Fruit fly (Drosophila melanogaster): ENCODE measurements around the gene Pgk.

Gene Pgk

DNA sequence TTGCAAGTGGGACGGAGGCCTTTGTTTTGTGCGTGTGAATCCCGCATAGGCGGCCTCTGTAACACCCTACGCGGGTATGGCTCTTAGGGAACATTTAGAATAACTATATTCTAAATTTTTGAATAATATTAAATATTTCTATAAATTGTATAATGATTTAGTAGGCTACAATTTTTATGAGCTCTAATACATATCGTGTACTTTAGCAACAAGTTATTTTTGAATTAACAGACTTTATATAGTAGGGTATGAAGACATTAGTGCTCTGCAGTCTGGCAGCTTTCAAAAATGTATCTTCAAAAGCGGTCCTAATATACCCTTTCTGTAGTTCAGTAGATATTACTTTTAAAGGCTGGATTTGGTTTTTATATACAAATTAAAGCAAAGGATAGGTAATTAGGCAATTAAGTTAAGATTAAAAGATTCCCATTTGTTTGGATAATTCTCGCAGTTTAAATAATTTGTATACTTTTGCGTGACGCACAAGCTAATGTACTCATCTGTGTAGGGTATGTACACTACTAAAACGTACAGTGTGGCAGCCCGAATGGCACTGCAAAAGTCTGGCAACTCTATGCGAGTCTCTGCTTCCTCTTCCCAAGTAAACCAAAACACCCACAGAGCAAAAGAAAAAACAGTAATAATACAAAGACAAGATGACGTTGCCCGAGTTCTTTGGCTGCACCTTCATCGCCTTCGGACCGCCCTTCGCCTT, 12.9 kb upstream of the Pgk start, which contains the start of the genes Snx21 and aph-1 (continued):
- peak; percentile 14; the same call in 1 of the 2 replicates for TF ChIP-seq CG16779 (GFP tag; IDR thresholded peaks at IDR 0.05)
- peak; percentile 88 for TF ChIP-seq lbe (GFP tag; optimal IDR thresholded peaks at IDR 0.05)
- peak; percentile 89 for TF ChIP-seq Atf6 (GFP tag; IDR thresholded peaks at IDR 0.05)
- peak; percentile 66 for TF ChIP-seq Bdp1 (GFP tag; optimal IDR thresholded peaks at IDR 0.05)
- peak; percentile 84 for TF ChIP-seq CG6683 (GFP tag; optimal IDR thresholded peaks at IDR 0.05)
- TF ChIP-seq Fer1 (GFP tag; optimal IDR thresholded peaks at IDR 0.05), result peak; percentile 93
- peak; percentile 64 to 93 for TF ChIP-seq bsh (GFP tag; optimal IDR thresholded peaks at IDR 0.05)
- TF ChIP-seq abd-A (tag; optimal IDR thresholded peaks at IDR 0.05), result peak; percentile 85
- peak; percentile 87 for TF ChIP-seq CG4820 (GFP tag; optimal IDR thresholded peaks at IDR 0.05)
- TF ChIP-seq CG33213 (GFP tag; optimal IDR thresholded peaks at IDR 0.05), result peak; percentile 62
- peak; percentile 85 for TF ChIP-seq CG14014 (GFP tag; IDR thresholded peaks at IDR 0.05)
- peak; percentile 94 for TF ChIP-seq CG31441 (GFP tag; IDR thresholded peaks at IDR 0.05)
- peak; percentile 92 for TF ChIP-seq sug (tag; optimal IDR thresholded peaks at IDR 0.05)
- peak in 1 of 2 experiments; percentile 68 for TF ChIP-seq insv (GFP tag; optimal IDR thresholded peaks at IDR 0.05)
- no peak; the same call in 2 of the 3 replicates for TF ChIP-seq HLH4C (GFP tag; IDR thresholded peaks at IDR 0.05; ENCODE audit: partially characterized antibody)
- TF ChIP-seq CHES-1-like (GFP tag; optimal IDR thresholded peaks at IDR 0.05), result peak; percentile 88
- TF ChIP-seq CG9876 (GFP tag; optimal IDR thresholded peaks at IDR 0.05), result peak; percentile 82
- TF ChIP-seq CG31224 (GFP tag; IDR thresholded peaks at IDR 0.05), result peak; percentile 80
- peak; percentile 67 for TF ChIP-seq CG7987 (GFP tag; optimal IDR thresholded peaks at IDR 0.05)
- TF ChIP-seq dimm (GFP tag; IDR thresholded peaks at IDR 0.05), result no peak
- TF ChIP-seq al (GFP tag; IDR thresholded peaks at IDR 0.05), result peak; percentile 81
- peak; percentile 85 for TF ChIP-seq CG10366 (GFP tag; IDR thresholded peaks at IDR 0.05)
- no peak for TF ChIP-seq vnd (GFP tag; IDR thresholded peaks at IDR 0.05; ENCODE audit: partially characterized antibody)
- peak; percentile 78 for TF ChIP-seq toy (GFP tag; IDR thresholded peaks at IDR 0.05)
- no peak; the same call in 1 of the 2 replicates for TF ChIP-seq CG11696 (GFP tag; IDR thresholded peaks at IDR 0.05)
- TF ChIP-seq CG10209 (GFP tag; optimal IDR thresholded peaks at IDR 0.05), result peak; percentile 92
- peak; percentile 89 for TF ChIP-seq E2f1 (GFP tag; IDR thresholded peaks at IDR 0.05)
- TF ChIP-seq CG9609 (GFP tag; optimal IDR thresholded peaks at IDR 0.05), result peak; percentile 88
- peak; percentile 61 for TF ChIP-seq ase (GFP tag; IDR thresholded peaks at IDR 0.05)
- no peak for TF ChIP-seq D (optimal IDR thresholded peaks at IDR 0.05)
- TF ChIP-seq D (GFP tag; optimal IDR thresholded peaks at IDR 0.05), result peak; percentile 91
- TF ChIP-seq CG15073 (GFP tag; optimal IDR thresholded peaks at IDR 0.05), result peak; percentile 64
- peak; percentile 67 for TF ChIP-seq CG11085 (GFP tag; IDR thresholded peaks at IDR 0.05)
- TF ChIP-seq tna (GFP tag; IDR thresholded peaks at IDR 0.05; ENCODE audit: partially characterized antibody), result no peak
- peak; percentile 85 for TF ChIP-seq CG12299 (tag; optimal IDR thresholded peaks at IDR 0.05)
- TF ChIP-seq ERR (GFP tag; optimal IDR thresholded peaks at IDR 0.05), result peak; percentile 70
- TF ChIP-seq ranshi (GFP tag; IDR thresholded peaks at IDR 0.05), result peak; percentile 89
- TF ChIP-seq C15 (GFP tag; IDR thresholded peaks at IDR 0.05), result peak; percentile 62; the same call in 2 of the 3 replicates
- peak; percentile 75 for TF ChIP-seq Spps (tag; optimal IDR thresholded peaks at IDR 0.05)
- no peak for TF ChIP-seq eve (GFP tag; optimal IDR thresholded peaks at IDR 0.05)
- TF ChIP-seq CG4730 (GFP tag; IDR thresholded peaks at IDR 0.05), result peak; percentile 79
- peak; percentile 80 for TF ChIP-seq CG8281 (tag; optimal IDR thresholded peaks at IDR 0.05)
- peak; percentile 91 for TF ChIP-seq lmd (GFP tag; IDR thresholded peaks at IDR 0.05)
- TF ChIP-seq sqz (GFP tag; optimal IDR thresholded peaks at IDR 0.05), result peak; percentile 92
- peak; percentile 65 for TF ChIP-seq Ravus (GFP tag; IDR thresholded peaks at IDR 0.05)
- TF ChIP-seq pfk (GFP tag; optimal IDR thresholded peaks at IDR 0.05), result peak; percentile 12
- peak; percentile 75 for TF ChIP-seq wor (GFP tag; IDR thresholded peaks at IDR 0.05)
- no peak; the same call in 1 of the 2 replicates for TF ChIP-seq gsb (GFP tag; IDR thresholded peaks at IDR 0.05)
- no peak for TF ChIP-seq ato (GFP tag; IDR thresholded peaks at IDR 0.05; ENCODE audit: partially characterized antibody)
- TF ChIP-seq twi (tag; optimal IDR thresholded peaks at IDR 0.05), result peak; percentile 86
